Worm (Caenorhabditis elegans) whole organism, L2 larva: ENCODE results near the gene tpi-1.

ENCODE experiments used
- C34F6.9 ChIP-seq: fragments of 150-350 bp; optimal IDR thresholded peaks from 2 replicates; lab custom pipeline; 2014; ENCODE audit warnings: missing biosample characterization, missing genetic modification characterization
- F13H6.1 ChIP-seq: sonication (generic microtip); optimal IDR thresholded peaks from 2 replicates; lab custom pipeline; 2016; ENCODE audit warnings: missing genetic modification characterization, missing compliant biosample characterization
- R02D3.7 ChIP-seq: fragments of 150-350 bp; optimal IDR thresholded peaks from 2 replicates; lab custom pipeline; 2014; ENCODE audit warnings: missing biosample characterization, missing genetic modification characterization
- Y55F3AM.14 ChIP-seq: fragments of 200-800 bp; sonication (Bioruptor generic); optimal IDR thresholded peaks from 2 replicates; lab custom pipeline; 2018; ENCODE audit warnings: mild to moderate bottlenecking, missing genetic modification characterization, missing compliant biosample characterization
- ZK546.5 ChIP-seq: sonication (generic microtip); optimal IDR thresholded peaks from 2 replicates; lab custom pipeline; 2017; ENCODE audit warnings: missing biosample characterization, missing genetic modification characterization
- alr-1 ChIP-seq: fragments of 150-350 bp; optimal IDR thresholded peaks from 2 replicates; lab custom pipeline; 2014; ENCODE audit warnings: missing biosample characterization, missing genetic modification characterization
- aly-2 ChIP-seq: fragments of 150-350 bp; optimal IDR thresholded peaks from 2 replicates; lab custom pipeline; 2014; ENCODE audit warnings: missing biosample characterization, missing genetic modification characterization
- ama-1 ChIP-seq: fragments of 150-350 bp; optimal IDR thresholded peaks from 2 replicates; lab custom pipeline; 2018; ENCODE audit warnings: inconsistent platforms
- blmp-1 ChIP-seq: sonication (generic microtip); optimal IDR thresholded peaks from 2 replicates; lab custom pipeline; 2017; ENCODE audit warnings: missing genetic modification characterization, mild to moderate bottlenecking, missing compliant biosample characterization, antibody characterized with exemption, moderate library complexity; ENCODE audit not compliant: insufficient read depth
- ceh-16 ChIP-seq: fragments of 150-350 bp; optimal IDR thresholded peaks from 2 replicates; lab custom pipeline; 2014; ENCODE audit warnings: missing biosample characterization, missing genetic modification characterization
- ceh-82 ChIP-seq: fragments of 150-350 bp; optimal IDR thresholded peaks from 2 replicates; lab custom pipeline; 2014; ENCODE audit warnings: missing biosample characterization, missing genetic modification characterization
- crh-2 ChIP-seq: sonication (generic microtip); optimal IDR thresholded peaks from 2 replicates; lab custom pipeline; 2017; ENCODE audit warnings: missing biosample characterization, missing genetic modification characterization
- dmd-4 ChIP-seq: sonication (generic microtip); optimal IDR thresholded peaks from 2 replicates; lab custom pipeline; 2017; ENCODE audit warnings: missing biosample characterization, missing genetic modification characterization
- egl-27 ChIP-seq: sonication (generic microtip); optimal IDR thresholded peaks from 3 replicates; lab custom pipeline; 2017; ENCODE audit warnings: missing biosample characterization, missing genetic modification reagents, missing genetic modification characterization
- elt-1 ChIP-seq: fragments of 150-350 bp; optimal IDR thresholded peaks from 2 replicates; lab custom pipeline; 2014; ENCODE audit warnings: missing biosample characterization, missing genetic modification characterization
- elt-3 ChIP-seq: sonication (generic microtip); optimal IDR thresholded peaks from 2 replicates; lab custom pipeline; 2017; ENCODE audit warnings: missing biosample characterization, missing genetic modification characterization
- fos-1 ChIP-seq: fragments of 150-350 bp; optimal IDR thresholded peaks from 2 replicates; lab custom pipeline; 2014; ENCODE audit warnings: missing biosample characterization, missing genetic modification characterization
- gmeb-1 ChIP-seq: fragments of 150-350 bp; optimal IDR thresholded peaks from 2 replicates; lab custom pipeline; 2014; ENCODE audit warnings: missing biosample characterization, missing genetic modification characterization
- lin-11 ChIP-seq: fragments of 150-350 bp; sonication (generic microtip); optimal IDR thresholded peaks from 2 replicates; lab custom pipeline; 2014; ENCODE audit warnings: missing biosample characterization, missing genetic modification characterization, inconsistent platforms, mixed read lengths
- lin-13 ChIP-seq: fragments of 150-350 bp; optimal IDR thresholded peaks from 2 replicates; lab custom pipeline; 2014; ENCODE audit warnings: missing biosample characterization, missing genetic modification reagents, missing genetic modification characterization
- lin-39 ChIP-seq: fragments of 150-350 bp; optimal IDR thresholded peaks from 2 replicates; lab custom pipeline; 2014; ENCODE audit warnings: missing biosample characterization, missing genetic modification reagents, missing genetic modification characterization
- lsy-2 ChIP-seq, 2 experiments: fragments of 150-350 bp in 1 of 2; sonication (generic microtip) in 1 of 2; optimal IDR thresholded peaks; 2 replicates each; lab custom pipeline; 2014 to 2017; ENCODE audit warnings: missing biosample characterization in 2 of 2, missing genetic modification characterization in 2 of 2
- mab-5 ChIP-seq: fragments of 150-350 bp; optimal IDR thresholded peaks from 2 replicates; lab custom pipeline; 2014; ENCODE audit warnings: missing biosample characterization, missing genetic modification characterization
- mbf-1 ChIP-seq: sonication (generic microtip); optimal IDR thresholded peaks from 2 replicates; lab custom pipeline; 2017; ENCODE audit warnings: missing biosample characterization, missing genetic modification characterization
- mdl-1 ChIP-seq, 2 experiments: fragments of 150-350 bp in 1 of 2; sonication (generic microtip) in 1 of 2; optimal IDR thresholded peaks; 2 replicates each; lab custom pipeline; 2017; ENCODE audit warnings: missing biosample characterization in 2 of 2, missing genetic modification characterization in 2 of 2
- nhr-10 ChIP-seq: sonication (generic microtip); optimal IDR thresholded peaks from 2 replicates; lab custom pipeline; 2017; ENCODE audit warnings: missing biosample characterization, missing genetic modification characterization
- nhr-11 ChIP-seq: fragments of 150-350 bp; optimal IDR thresholded peaks from 2 replicates; lab custom pipeline; 2014; ENCODE audit warnings: missing biosample characterization, missing genetic modification characterization
- nhr-12 ChIP-seq: fragments of 150-350 bp; optimal IDR thresholded peaks from 2 replicates; lab custom pipeline; 2014; ENCODE audit warnings: missing biosample characterization, missing genetic modification characterization
- nhr-129 ChIP-seq: fragments of 150-350 bp; optimal IDR thresholded peaks from 2 replicates; lab custom pipeline; 2014; ENCODE audit warnings: missing biosample characterization, missing genetic modification characterization
- nhr-21 ChIP-seq: fragments of 150-350 bp; optimal IDR thresholded peaks from 2 replicates; lab custom pipeline; 2014; ENCODE audit warnings: missing biosample characterization, missing genetic modification characterization
- nhr-23 ChIP-seq: fragments of 150-350 bp; optimal IDR thresholded peaks from 2 replicates; lab custom pipeline; 2014; ENCODE audit warnings: missing biosample characterization, missing genetic modification reagents, missing genetic modification characterization
- nhr-237 ChIP-seq: fragments of 150-350 bp; optimal IDR thresholded peaks from 2 replicates; lab custom pipeline; 2014; ENCODE audit warnings: missing biosample characterization, missing genetic modification characterization
- nhr-25 ChIP-seq: fragments of 150-350 bp; sonication (generic microtip); optimal IDR thresholded peaks from 3 replicates; lab custom pipeline; 2014; ENCODE audit warnings: missing biosample characterization, missing genetic modification characterization
- nhr-6 ChIP-seq: fragments of 150-350 bp; optimal IDR thresholded peaks from 2 replicates; lab custom pipeline; 2014; ENCODE audit warnings: missing biosample characterization, missing genetic modification characterization
- nhr-77 ChIP-seq: fragments of 150-350 bp; optimal IDR thresholded peaks from 2 replicates; lab custom pipeline; 2014; ENCODE audit warnings: missing biosample characterization, missing genetic modification characterization
- peb-1 ChIP-seq: fragments of 150-350 bp; optimal IDR thresholded peaks from 2 replicates; lab custom pipeline; 2014; ENCODE audit warnings: missing biosample characterization, missing genetic modification characterization
- sem-4 ChIP-seq: fragments of 150-350 bp; optimal IDR thresholded peaks from 2 replicates; lab custom pipeline; 2014; ENCODE audit warnings: missing biosample characterization, missing genetic modification reagents, missing genetic modification characterization
- skn-1 ChIP-seq: sonication (generic microtip); optimal IDR thresholded peaks from 2 replicates; lab custom pipeline; 2017; ENCODE audit warnings: missing biosample characterization, missing genetic modification characterization
- sma-3 ChIP-seq: sonication (generic microtip); optimal IDR thresholded peaks from 2 replicates; lab custom pipeline; 2016; ENCODE audit warnings: missing genetic modification reagents, missing genetic modification characterization, missing compliant biosample characterization
- sma-9 ChIP-seq, 2 experiments: fragments of 150-350 bp in 1 of 2; sonication (generic microtip) in 1 of 2; optimal IDR thresholded peaks; 2 replicates each; lab custom pipeline; 2014 to 2016; ENCODE audit warnings: missing genetic modification characterization in 2 of 2, mild to moderate bottlenecking in 1 of 2, missing biosample characterization in 1 of 2, missing compliant biosample characterization in 1 of 2, missing genetic modification reagents in 1 of 2, moderate library complexity in 1 of 2
- snpc-4 ChIP-seq: fragments of 150-350 bp; optimal IDR thresholded peaks from 2 replicates; lab custom pipeline; 2014; ENCODE audit warnings: missing biosample characterization, missing genetic modification characterization
- unc-39 ChIP-seq: fragments of 150-350 bp; optimal IDR thresholded peaks from 2 replicates; lab custom pipeline; 2014; ENCODE audit warnings: missing biosample characterization, missing genetic modification characterization
- unc-55 ChIP-seq: fragments of 150-350 bp; sonication (generic microtip); optimal IDR thresholded peaks from 3 replicates; lab custom pipeline; 2014; ENCODE audit warnings: missing biosample characterization, missing genetic modification reagents, missing genetic modification characterization
- unc-62 ChIP-seq: fragments of 150-350 bp; optimal IDR thresholded peaks from 2 replicates; lab custom pipeline; 2014; ENCODE audit warnings: missing biosample characterization, missing genetic modification reagents, missing genetic modification characterization
- zag-1 ChIP-seq: fragments of 150-350 bp; optimal IDR thresholded peaks from 2 replicates; lab custom pipeline; 2014; ENCODE audit warnings: missing biosample characterization, missing genetic modification characterization
- ztf-1 ChIP-seq: fragments of 200-800 bp; sonication (Bioruptor generic); conservative IDR thresholded peaks from 2 replicates; pipeline ENCODE4 v1.3.6; 2022; ENCODE audit warnings: missing genetic modification characterization, missing compliant biosample characterization
- ztf-11 ChIP-seq: sonication (generic microtip); optimal IDR thresholded peaks from 2 replicates; lab custom pipeline; 2017; ENCODE audit warnings: missing biosample characterization, missing genetic modification characterization
- ztf-4 ChIP-seq: fragments of 150-350 bp; optimal IDR thresholded peaks from 2 replicates; lab custom pipeline; 2014; ENCODE audit warnings: missing biosample characterization, missing genetic modification characterization

The tpi-1 gene

ce11 chrII:12050607-12051006, 11.7 kb upstream of the tpi-1 start:
- peak; percentile 76 for TF ChIP-seq nhr-25 (tag; lab: Kevin White, UChicago)
- no peak for TF ChIP-seq ztf-4 (tag; lab: Kevin White, UChicago)
- no peak for TF ChIP-seq nhr-77 (tag; lab: Kevin White, UChicago)
- TF ChIP-seq lin-13 (GFP tag; lab: Kevin White, UChicago): no peak
- peak in 1 of 2 experiments; percentile 40 for TF ChIP-seq mdl-1 (tag; optimal IDR thresholded peaks at IDR 0.05; lab: Kevin White, UChicago)
- TF ChIP-seq unc-39 (tag; lab: Kevin White, UChicago): no peak
- no peak for TF ChIP-seq ZK546.5 (tag; lab: Kevin White, UChicago)
- TF ChIP-seq lin-11: no peak
- no peak for TF ChIP-seq ceh-16 (tag; lab: Kevin White, UChicago)
- no peak for TF ChIP-seq elt-3 (tag; lab: Kevin White, UChicago)
- TF ChIP-seq lin-39: no peak
- TF ChIP-seq mab-5 (tag; lab: Kevin White, UChicago): no peak
- no peak for TF ChIP-seq peb-1
- no peak for TF ChIP-seq zag-1 (tag; lab: Kevin White, UChicago)
- no peak for TF ChIP-seq fos-1
- no peak for TF ChIP-seq dmd-4 (tag; lab: Kevin White, UChicago)
- TF ChIP-seq nhr-12: no peak
- TF ChIP-seq nhr-21 (tag; lab: Kevin White, UChicago): peak; percentile 82
- no peak for TF ChIP-seq egl-27 (tag; lab: Kevin White, UChicago)
- no peak for TF ChIP-seq skn-1 (tag; lab: Kevin White, UChicago)
- no peak for TF ChIP-seq nhr-10 (tag; lab: Kevin White, UChicago)
- TF ChIP-seq blmp-1 (tag; lab: Kevin White, UChicago): no peak
- no peak for TF ChIP-seq nhr-23 (tag; lab: Kevin White, UChicago)
- no peak for TF ChIP-seq elt-1 (tag; lab: Kevin White, UChicago)
- TF ChIP-seq lsy-2 (tag; optimal IDR thresholded peaks at IDR 0.05; lab: Kevin White, UChicago): peak in 1 of 2 experiments; percentile 24
- TF ChIP-seq gmeb-1: peak; percentile 18
- TF ChIP-seq C34F6.9 (tag; lab: Kevin White, UChicago): no peak
- peak; percentile 97 for TF ChIP-seq nhr-129
- no peak for TF ChIP-seq nhr-6 (tag; lab: Kevin White, UChicago)
- no peak for TF ChIP-seq ztf-11
- TF ChIP-seq unc-55 (GFP tag; lab: Kevin White, UChicago): no peak
- no peak for TF ChIP-seq nhr-237
- TF ChIP-seq ceh-82 (tag; lab: Kevin White, UChicago): no peak
- TF ChIP-seq Y55F3AM.14: no peak
- no peak for TF ChIP-seq ama-1 (lab: Kevin White, UChicago)
- no peak for TF ChIP-seq alr-1 (tag; lab: Kevin White, UChicago)
- peak; percentile 60 for TF ChIP-seq crh-2 (tag; lab: Kevin White, UChicago)
- no peak for TF ChIP-seq unc-62
- TF ChIP-seq nhr-11: no peak
- peak; percentile 3 for TF ChIP-seq sma-3 (GFP tag; lab: Kevin White, UChicago)
- no peak for TF ChIP-seq snpc-4 (tag; lab: Kevin White, UChicago)
- peak; percentile 81 for TF ChIP-seq sma-9 (GFP tag; optimal IDR thresholded peaks at IDR 0.05; lab: Kevin White, UChicago)
- TF ChIP-seq sma-9 (tag; optimal IDR thresholded peaks at IDR 0.05; lab: Kevin White, UChicago): no peak
- TF ChIP-seq ztf-1 (GFP tag; lab: Robert Waterston, UW): no peak
- no peak for TF ChIP-seq F13H6.1
- no peak for TF ChIP-seq sem-4
- TF ChIP-seq aly-2 (tag; lab: Kevin White, UChicago): no peak
- TF ChIP-seq mbf-1 (tag; lab: Kevin White, UChicago): no peak
- no peak for TF ChIP-seq R02D3.7 (tag; lab: Kevin White, UChicago)
